Worm (Caenorhabditis elegans): Measurements from ENCODE around the gene D1014.5.

DNA sequence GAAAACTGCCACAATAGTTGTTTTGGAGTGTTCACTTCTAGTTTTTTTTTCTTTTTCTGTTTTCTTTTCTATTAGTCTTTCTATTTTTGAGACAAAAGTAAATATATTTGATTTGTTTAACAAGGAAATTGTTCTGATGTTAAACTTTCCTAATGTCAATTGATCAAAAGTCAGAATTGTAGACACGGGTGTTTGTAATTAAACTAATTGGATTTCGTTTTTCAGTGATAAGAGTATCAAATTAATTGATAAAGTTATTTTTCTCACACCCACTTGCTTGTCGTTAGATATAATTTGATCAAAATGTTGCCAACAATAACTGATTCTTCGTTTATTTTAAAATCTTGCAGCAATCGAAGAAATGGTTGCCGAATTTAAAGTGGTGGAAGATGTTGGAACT is 39.7 kb downstream of the D1014.5 start:
- TF ChIP-seq mep-1 (tag; optimal IDR thresholded peaks at IDR 0.05) (no peak), lsy-2 (tag; optimal IDR thresholded peaks at IDR 0.05) (no peak), egl-27 (tag; optimal IDR thresholded peaks at IDR 0.05) (no peak), mef-2 (tag; optimal IDR thresholded peaks at IDR 0.05) (no peak), nhr-11 (tag; optimal IDR thresholded peaks at IDR 0.05) (no peak), C16A3.4 (tag; optimal IDR thresholded peaks at IDR 0.05) (no peak)
